Worm (Caenorhabditis elegans): Measurements from ENCODE around the gene cyp-35B3.

cyp-35B3 gene

DNA sequence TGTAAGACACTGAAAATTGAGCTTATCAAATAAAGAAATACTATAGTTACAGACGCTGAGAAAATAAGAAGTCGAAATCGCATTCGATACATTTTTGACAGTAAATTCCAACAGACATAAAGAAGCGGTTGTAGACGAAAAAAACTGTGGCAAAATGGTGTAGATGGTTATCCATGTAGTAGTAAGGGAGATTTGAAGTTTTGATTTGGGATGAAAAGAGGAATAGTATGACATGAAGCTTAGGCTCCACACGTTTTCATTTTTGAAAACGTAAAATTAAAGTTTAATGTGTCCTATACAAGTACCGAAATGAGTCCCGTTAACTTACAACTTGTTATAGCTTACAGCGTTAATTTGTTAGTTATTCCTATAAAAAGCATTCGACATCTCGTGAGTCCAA, 48.9 kb downstream of the cyp-35B3 start, which contains the start of gene K09D9.9:
TSS of gene K09D9.9 (minus strand) at position 101 of the 400 bp plus-strand sequence.
- TF ChIP-seq ztf-18 (tag; optimal IDR thresholded peaks at IDR 0.05) (no peak), cebp-1 (GFP tag; IDR thresholded peaks at IDR 0.05) (no peak), cebp-1 (tag; optimal IDR thresholded peaks at IDR 0.05) (no peak), attf-3 (GFP tag; conservative IDR thresholded peaks at IDR 0.05) (no peak), bed-1 (GFP tag; IDR thresholded peaks at IDR 0.05) (no peak), let-607 (tag; optimal IDR thresholded peaks at IDR 0.05) (no peak), Y67H2A.10 (GFP tag; conservative IDR thresholded peaks at IDR 0.05) (no peak), nhr-90 (tag; optimal IDR thresholded peaks at IDR 0.05) (no peak), Y95B8A.8 (GFP tag; IDR thresholded peaks at IDR 0.05) (no peak), ama-1 (optimal IDR thresholded peaks at IDR 0.05) (no peak), ama-1 (GFP tag; optimal IDR thresholded peaks at IDR 0.05) (no peak), mcd-1 (GFP tag; IDR thresholded peaks at IDR 0.05) (no peak), aptf-2 (GFP tag; conservative IDR thresholded peaks at IDR 0.05) (no peak), snpc-1.1 (tag; optimal IDR thresholded peaks at IDR 0.05; ENCODE audit: insufficient read depth) (no peak), madf-3 (GFP tag; IDR thresholded peaks at IDR 0.05) (no peak), bed-2 (GFP tag; IDR thresholded peaks at IDR 0.05) (no peak), ztf-25 (GFP tag; IDR thresholded peaks at IDR 0.05) (no peak), dox-1 (GFP tag; IDR thresholded peaks at IDR 0.05) (no peak), fkh-3 (tag; optimal IDR thresholded peaks at IDR 0.05) (no peak), mes-4 (tag; optimal IDR thresholded peaks at IDR 0.05) (no peak), xnd-1 (tag; optimal IDR thresholded peaks at IDR 0.05) (no peak), somi-1 (GFP tag; optimal IDR thresholded peaks at IDR 0.05) (no peak)

DNA sequence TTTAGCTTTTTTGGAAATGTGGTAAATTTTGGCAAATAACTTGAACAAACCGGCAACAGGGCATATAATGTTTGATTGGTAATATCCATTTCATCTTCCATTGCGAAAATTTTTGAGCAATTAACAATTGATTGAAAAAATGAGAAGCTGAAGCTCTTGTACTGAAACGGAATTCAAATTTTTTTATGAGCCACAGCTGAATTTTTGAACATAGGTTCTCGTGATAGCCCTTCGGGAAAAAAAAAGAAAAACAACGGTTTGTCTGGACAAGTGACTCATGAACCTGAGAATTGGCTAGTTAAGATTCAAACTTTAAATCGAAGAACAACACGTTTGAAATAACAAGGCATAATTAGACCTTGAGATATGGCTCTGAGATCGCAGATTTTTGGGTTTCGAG, 50.7 kb downstream of the cyp-35B3 start, which contains the start of gene srx-62:
TSS of gene srx-62 (minus strand) at position 101 of the 400 bp plus-strand sequence.
- TF ChIP-seq snpc-1.1 (tag; optimal IDR thresholded peaks at IDR 0.05; ENCODE audit: insufficient read depth) (no peak), bed-1 (GFP tag; IDR thresholded peaks at IDR 0.05) (no peak), ztf-26 (tag; optimal IDR thresholded peaks at IDR 0.05) (no peak), let-607 (tag; optimal IDR thresholded peaks at IDR 0.05) (no peak), ceh-40 (GFP tag; IDR thresholded peaks at IDR 0.05) (no peak), tlf-1 (GFP tag; optimal IDR thresholded peaks at IDR 0.05) (no peak), nhr-27 (tag; optimal IDR thresholded peaks at IDR 0.05) (no peak), dox-1 (GFP tag; IDR thresholded peaks at IDR 0.05) (no peak), Y53G8AR.9 (GFP tag; conservative IDR thresholded peaks at IDR 0.05) (no peak), zfh-2 (GFP tag; conservative IDR thresholded peaks at IDR 0.05) (no peak), ceh-91 (GFP tag; IDR thresholded peaks at IDR 0.05) (no peak), nfya-2 (GFP tag; IDR thresholded peaks at IDR 0.05) (no peak), F39B2.1 (GFP tag; IDR thresholded peaks at IDR 0.05) (no peak), F49E8.2 (tag; optimal IDR thresholded peaks at IDR 0.05; ENCODE audit: insufficient read depth) (no peak), nhr-179 (tag; optimal IDR thresholded peaks at IDR 0.05) (no peak), ztf-3 (GFP tag; optimal IDR thresholded peaks at IDR 0.05) (no peak), hmg-1.2 (GFP tag; IDR thresholded peaks at IDR 0.05) (no peak), mel-28 (tag; optimal IDR thresholded peaks at IDR 0.05; ENCODE audit: borderline replicate concordance) (no peak), ceh-79 (tag; optimal IDR thresholded peaks at IDR 0.05) (no peak)
